Worm (Caenorhabditis elegans): Measurements from ENCODE around the gene Y105C5A.24.
A peak's percentile ranks its signal among the peaks of the same experiment; 100 is the strongest.

Gene Y105C5A.24

ce11 chrIV:15852875-15853793 lies 3.5 kb downstream of the Y105C5A.24 start:
- TF ChIP-seq ama-1 (optimal IDR thresholded peaks at IDR 0.05) (no peak), hmg-4 (GFP tag; optimal IDR thresholded peaks at IDR 0.05) (no peak), tra-4 (tag; optimal IDR thresholded peaks at IDR 0.05) (no peak)

- TF ChIP-seq scrt-1 (GFP tag; IDR thresholded peaks at IDR 0.05) (peak; percentile 64; the same call in 1 of the 2 replicates), flt-1 (GFP tag; IDR thresholded peaks at IDR 0.05) (no peak)
Measured at ce11 chrIV:15853820-15854426, 4.2 kb downstream of the Y105C5A.24 start.

- TF ChIP-seq hnd-1 (tag; optimal IDR thresholded peaks at IDR 0.05), result no peak
- no peak for TF ChIP-seq tbx-37 (GFP tag; conservative IDR thresholded peaks at IDR 0.05)
- TF ChIP-seq aly-1 (tag; optimal IDR thresholded peaks at IDR 0.05), result no peak
- TF ChIP-seq ceh-36 (tag; optimal IDR thresholded peaks at IDR 0.05), result no peak
- no peak for TF ChIP-seq tra-4 (tag; optimal IDR thresholded peaks at IDR 0.05)
- no peak for TF ChIP-seq tbx-11 (GFP tag; IDR thresholded peaks at IDR 0.05)
- TF ChIP-seq pes-1 (GFP tag; IDR thresholded peaks at IDR 0.05), result no peak
- TF ChIP-seq hmbx-1 (tag; optimal IDR thresholded peaks at IDR 0.05), result no peak
- no peak for TF ChIP-seq scrt-1 (GFP tag; IDR thresholded peaks at IDR 0.05)
- no peak for TF ChIP-seq F13C5.2 (tag; optimal IDR thresholded peaks at IDR 0.05)
- no peak for TF ChIP-seq ets-7 (tag; optimal IDR thresholded peaks at IDR 0.05)
- no peak for TF ChIP-seq flt-1 (GFP tag; IDR thresholded peaks at IDR 0.05)
Measured at ce11 chrIV:15861499-15861898, 11.8 kb downstream of the Y105C5A.24 start.

ce11 chrIV:15868288-15868687 lies 18.6 kb downstream of the Y105C5A.24 start:
- no peak for TF ChIP-seq B0310.2 (tag; optimal IDR thresholded peaks at IDR 0.05)
- no peak for TF ChIP-seq hnd-1 (tag; optimal IDR thresholded peaks at IDR 0.05)
- TF ChIP-seq tbx-11 (GFP tag; IDR thresholded peaks at IDR 0.05), result no peak
- no peak for TF ChIP-seq ama-1 (optimal IDR thresholded peaks at IDR 0.05)
- TF ChIP-seq F13C5.2 (tag; optimal IDR thresholded peaks at IDR 0.05), result no peak
- TF ChIP-seq ets-7 (tag; optimal IDR thresholded peaks at IDR 0.05), result no peak
- TF ChIP-seq ceh-13 (GFP tag; optimal IDR thresholded peaks at IDR 0.05), result no peak
- TF ChIP-seq ceh-36 (tag; optimal IDR thresholded peaks at IDR 0.05), result no peak
- no peak for TF ChIP-seq flt-1 (GFP tag; IDR thresholded peaks at IDR 0.05)
- TF ChIP-seq hmbx-1 (tag; optimal IDR thresholded peaks at IDR 0.05), result no peak
- no peak for TF ChIP-seq aly-1 (tag; optimal IDR thresholded peaks at IDR 0.05)
- TF ChIP-seq hmg-4 (GFP tag; optimal IDR thresholded peaks at IDR 0.05), result no peak
- TF ChIP-seq scrt-1 (GFP tag; IDR thresholded peaks at IDR 0.05), result no peak
- no peak for TF ChIP-seq tra-4 (tag; optimal IDR thresholded peaks at IDR 0.05)
- no peak for TF ChIP-seq sea-1 (GFP tag; conservative IDR thresholded peaks at IDR 0.05)

- TF ChIP-seq hmg-4 (GFP tag; optimal IDR thresholded peaks at IDR 0.05), result no peak
- TF ChIP-seq hmbx-1 (tag; optimal IDR thresholded peaks at IDR 0.05), result no peak
- TF ChIP-seq ceh-36 (tag; optimal IDR thresholded peaks at IDR 0.05), result no peak
- TF ChIP-seq pes-1 (GFP tag; IDR thresholded peaks at IDR 0.05), result no peak
- no peak for TF ChIP-seq aly-1 (tag; optimal IDR thresholded peaks at IDR 0.05)
- TF ChIP-seq ets-7 (tag; optimal IDR thresholded peaks at IDR 0.05), result no peak
- no peak for TF ChIP-seq ama-1 (optimal IDR thresholded peaks at IDR 0.05)
- TF ChIP-seq hnd-1 (tag; optimal IDR thresholded peaks at IDR 0.05), result no peak
- TF ChIP-seq B0310.2 (tag; optimal IDR thresholded peaks at IDR 0.05), result no peak
- no peak for TF ChIP-seq scrt-1 (GFP tag; IDR thresholded peaks at IDR 0.05)
- no peak for TF ChIP-seq sea-1 (GFP tag; conservative IDR thresholded peaks at IDR 0.05)
- TF ChIP-seq tra-4 (tag; optimal IDR thresholded peaks at IDR 0.05), result no peak
- TF ChIP-seq F13C5.2 (tag; optimal IDR thresholded peaks at IDR 0.05), result no peak
Measured at ce11 chrIV:15870356-15870755, 20.7 kb downstream of the Y105C5A.24 start, which contains the start of gene Y105C5B.1. TSS of gene Y105C5B.1 (plus strand) at chrIV:15870656.

- TF ChIP-seq flt-1 (GFP tag; IDR thresholded peaks at IDR 0.05), result no peak
- no peak for TF ChIP-seq tbx-11 (GFP tag; IDR thresholded peaks at IDR 0.05)
- no peak for TF ChIP-seq hnd-1 (tag; optimal IDR thresholded peaks at IDR 0.05)
- TF ChIP-seq pes-1 (GFP tag; IDR thresholded peaks at IDR 0.05), result no peak
- TF ChIP-seq ets-7 (tag; optimal IDR thresholded peaks at IDR 0.05), result no peak
- no peak for TF ChIP-seq F13C5.2 (tag; optimal IDR thresholded peaks at IDR 0.05)
- TF ChIP-seq tra-4 (tag; optimal IDR thresholded peaks at IDR 0.05), result no peak
- no peak for TF ChIP-seq hmbx-1 (tag; optimal IDR thresholded peaks at IDR 0.05)
Measured at ce11 chrIV:15872633-15873032, 23.0 kb downstream of the Y105C5A.24 start, which contains the start of gene gcy-25. TSS of gene gcy-25 (plus strand) at chrIV:15872933.

- TF ChIP-seq ceh-36 (tag; optimal IDR thresholded peaks at IDR 0.05), result no peak
- no peak for TF ChIP-seq scrt-1 (GFP tag; IDR thresholded peaks at IDR 0.05)
- no peak for TF ChIP-seq sea-1 (GFP tag; conservative IDR thresholded peaks at IDR 0.05)
- TF ChIP-seq tra-4 (tag; optimal IDR thresholded peaks at IDR 0.05), result no peak
- TF ChIP-seq ama-1 (optimal IDR thresholded peaks at IDR 0.05), result no peak
- TF ChIP-seq pes-1 (GFP tag; IDR thresholded peaks at IDR 0.05), result no peak
- TF ChIP-seq aly-1 (tag; optimal IDR thresholded peaks at IDR 0.05), result no peak
- TF ChIP-seq tbx-11 (GFP tag; IDR thresholded peaks at IDR 0.05), result no peak
- TF ChIP-seq F13C5.2 (tag; optimal IDR thresholded peaks at IDR 0.05), result no peak
- no peak for TF ChIP-seq hnd-1 (tag; optimal IDR thresholded peaks at IDR 0.05)
- TF ChIP-seq flt-1 (GFP tag; IDR thresholded peaks at IDR 0.05), result no peak
- no peak for TF ChIP-seq B0310.2 (tag; optimal IDR thresholded peaks at IDR 0.05)
- no peak for TF ChIP-seq ets-7 (tag; optimal IDR thresholded peaks at IDR 0.05)
- TF ChIP-seq hmbx-1 (tag; optimal IDR thresholded peaks at IDR 0.05), result no peak
- no peak for TF ChIP-seq ceh-13 (GFP tag; optimal IDR thresholded peaks at IDR 0.05)
- no peak for TF ChIP-seq tbx-37 (GFP tag; conservative IDR thresholded peaks at IDR 0.05)
- TF ChIP-seq hmg-4 (GFP tag; optimal IDR thresholded peaks at IDR 0.05), result no peak
Measured at ce11 chrIV:15878262-15878661, 28.6 kb downstream of the Y105C5A.24 start.
